Fruit fly (Drosophila melanogaster) whole organism, embryonic: ENCODE results near the gene CG5790.
A peak's percentile ranks its signal among the peaks of the same experiment; 100 is the strongest.

Experiments
- Blimp-1 ChIP-seq: fragments of 200-800 bp; sonication (Bioruptor generic); optimal IDR thresholded peaks from 3 replicates; lab custom pipeline; 2018; ENCODE audit warnings: missing biosample characterization, missing genetic modification characterization, mild to moderate bottlenecking, moderate library complexity, missing genetic modification reagents
- CG10654 ChIP-seq: fragments of 200-800 bp; sonication (Bioruptor generic); optimal IDR thresholded peaks from 2 replicates; lab custom pipeline; 2016; ENCODE audit warnings: missing biosample characterization, missing genetic modification characterization
- CG10979 ChIP-seq: fragments of 200-800 bp; sonication (Bioruptor generic); optimal IDR thresholded peaks from 2 replicates; lab custom pipeline; 2018; ENCODE audit warnings: missing biosample characterization, mild to moderate bottlenecking, missing genetic modification characterization, moderate library complexity
- CG12071 ChIP-seq: fragments of 200-800 bp; sonication (Bioruptor generic); optimal IDR thresholded peaks from 3 replicates; lab custom pipeline; 2018; ENCODE audit warnings: missing biosample characterization, mild to moderate bottlenecking, missing genetic modification characterization
- CG14441 ChIP-seq: fragments of 200-800 bp; sonication (Bioruptor generic); IDR thresholded peaks from 2 replicates; pipeline ENCODE4 v1.3.6; 2022; ENCODE audit warnings: missing biosample characterization, missing genetic modification characterization
- CG14710 ChIP-seq: fragments of 200-800 bp; sonication (Bioruptor generic); optimal IDR thresholded peaks from 3 replicates; lab custom pipeline; 2019; ENCODE audit warnings: missing biosample characterization, mild to moderate bottlenecking, missing genetic modification characterization, moderate library complexity
- CG16863 ChIP-seq: fragments of 200-800 bp; sonication (Bioruptor generic); optimal IDR thresholded peaks from 3 replicates; lab custom pipeline; 2016; ENCODE audit warnings: missing biosample characterization, missing genetic modification characterization
- CG17829 ChIP-seq: fragments of 200-800 bp; optimal IDR thresholded peaks from 2 replicates; lab custom pipeline; 2019; ENCODE audit warnings: missing biosample characterization, mild to moderate bottlenecking, missing genetic modification characterization, moderate library complexity
- CG17912 ChIP-seq: fragments of 200-800 bp; sonication (Bioruptor generic); optimal IDR thresholded peaks from 2 replicates; lab custom pipeline; 2018; ENCODE audit warnings: missing biosample characterization, mild to moderate bottlenecking, missing genetic modification characterization
- CG18599 ChIP-seq: fragments of 200-800 bp; sonication (Bioruptor generic); optimal IDR thresholded peaks from 3 replicates; lab custom pipeline; 2017; ENCODE audit warnings: missing biosample characterization, missing genetic modification characterization, mild to moderate bottlenecking, moderate library complexity, missing genetic modification reagents
- CG2120 ChIP-seq: fragments of 200-800 bp; sonication (Bioruptor generic); optimal IDR thresholded peaks from 3 replicates; lab custom pipeline; 2016; ENCODE audit warnings: missing biosample characterization, missing genetic modification characterization
- CG3065 ChIP-seq: fragments of 200-800 bp; sonication (Bioruptor generic); optimal IDR thresholded peaks from 2 replicates; lab custom pipeline; 2016; ENCODE audit warnings: missing biosample characterization, missing genetic modification characterization
- CG32772 ChIP-seq: fragments of 200-800 bp; sonication (Bioruptor generic); IDR thresholded peaks from 2 replicates; pipeline ENCODE4 v1.3.6; 2022; ENCODE audit warnings: missing biosample characterization, missing genetic modification characterization
- CG3847 ChIP-seq: fragments of 200-800 bp; sonication (Bioruptor generic); IDR thresholded peaks from 2 replicates; pipeline ENCODE4 v1.3.6; 2022; ENCODE audit warnings: missing biosample characterization, missing genetic modification characterization
- CG4424 ChIP-seq: fragments of 200-800 bp; sonication (Bioruptor generic); optimal IDR thresholded peaks from 3 replicates; lab custom pipeline; 2016; ENCODE audit warnings: missing biosample characterization, missing genetic modification characterization
- CG6689 ChIP-seq: fragments of 200-800 bp; sonication (Bioruptor generic); IDR thresholded peaks from 2 replicates; pipeline ENCODE4 v1.3.6; 2022; ENCODE audit warnings: missing biosample characterization, missing genetic modification characterization
- CG6854 ChIP-seq: fragments of 200-800 bp; sonication (Bioruptor generic); optimal IDR thresholded peaks from 3 replicates; lab custom pipeline; 2017; ENCODE audit warnings: missing biosample characterization, mild to moderate bottlenecking, missing genetic modification characterization
- CG7556 ChIP-seq: fragments of 200-800 bp; sonication (Bioruptor generic); optimal IDR thresholded peaks from 2 replicates; lab custom pipeline; 2017; ENCODE audit warnings: missing biosample characterization, mild to moderate bottlenecking, missing genetic modification characterization
- CG7839 ChIP-seq: fragments of 200-800 bp; sonication (Bioruptor generic); optimal IDR thresholded peaks from 3 replicates; lab custom pipeline; 2018; ENCODE audit warnings: missing biosample characterization, mild to moderate bottlenecking, missing genetic modification characterization, moderate library complexity
- CG9817 ChIP-seq: fragments of 200-800 bp; sonication (Bioruptor generic); optimal IDR thresholded peaks from 2 replicates; lab custom pipeline; 2018; ENCODE audit warnings: missing biosample characterization, mild to moderate bottlenecking, missing genetic modification characterization, moderate library complexity
- CHES-1-like ChIP-seq: fragments of 200-800 bp; sonication (Bioruptor generic); optimal IDR thresholded peaks from 2 replicates; lab custom pipeline; 2016; ENCODE audit warnings: missing biosample characterization, missing genetic modification characterization
- Chrac-16 ChIP-seq: fragments of 200-800 bp; sonication (Bioruptor generic); optimal IDR thresholded peaks from 3 replicates; lab custom pipeline; 2016; ENCODE audit warnings: missing biosample characterization, missing genetic modification characterization
- Dll ChIP-seq: fragments of 200-800 bp; sonication (Bioruptor generic); IDR thresholded peaks from 4 replicates; pipeline ENCODE4 v1.3.6; 2022; ENCODE audit warnings: missing biosample characterization, missing genetic modification characterization; ENCODE audit not compliant: partially characterized antibody
- Doc3 ChIP-seq: fragments of 200-800 bp; sonication (Bioruptor generic); IDR thresholded peaks from 3 replicates; pipeline ENCODE4 v1.3.6; 2022; ENCODE audit warnings: missing biosample characterization, missing genetic modification characterization; ENCODE audit not compliant: partially characterized antibody
- Fer2 ChIP-seq: fragments of 200-800 bp; sonication (Bioruptor generic); optimal IDR thresholded peaks from 2 replicates; lab custom pipeline; 2018; ENCODE audit warnings: missing biosample characterization, mild to moderate bottlenecking, missing genetic modification characterization, moderate library complexity
- H15 ChIP-seq: fragments of 200-800 bp; sonication (Bioruptor generic); IDR thresholded peaks from 3 replicates; pipeline ENCODE4 v1.3.6; 2022; ENCODE audit warnings: missing biosample characterization, missing genetic modification characterization
- Oli ChIP-seq: fragments of 200-800 bp; sonication (Bioruptor generic); optimal IDR thresholded peaks from 2 replicates; lab custom pipeline; 2018; ENCODE audit warnings: missing biosample characterization, mild to moderate bottlenecking, missing genetic modification characterization, moderate library complexity
- Opbp ChIP-seq: fragments of 200-800 bp; sonication (Bioruptor generic); IDR thresholded peaks from 3 replicates; pipeline ENCODE4 v1.3.6; 2022; ENCODE audit warnings: missing biosample characterization, missing genetic modification characterization; ENCODE audit not compliant: partially characterized antibody
- YL-1 ChIP-seq: fragments of 200-800 bp; sonication (Bioruptor generic); optimal IDR thresholded peaks from 3 replicates; lab custom pipeline; 2017; ENCODE audit warnings: missing biosample characterization, mild to moderate bottlenecking, missing genetic modification characterization
- amos ChIP-seq: fragments of 200-800 bp; sonication (Bioruptor generic); IDR thresholded peaks from 2 replicates; pipeline ENCODE4 v1.3.6; 2022; ENCODE audit warnings: missing biosample characterization, missing genetic modification characterization; ENCODE audit not compliant: partially characterized antibody
- bab2 ChIP-seq: fragments of 200-800 bp; sonication (Bioruptor generic); optimal IDR thresholded peaks from 2 replicates; lab custom pipeline; 2016; ENCODE audit warnings: missing biosample characterization, missing genetic modification characterization
- bsh ChIP-seq, 2 experiments: fragments of 200-800 bp; sonication (Bioruptor generic); optimal IDR thresholded peaks; 2 replicates each; lab custom pipeline; 2017 to 2018; ENCODE audit warnings: mild to moderate bottlenecking in 2 of 2, missing biosample characterization in 2 of 2, missing genetic modification characterization in 2 of 2, moderate library complexity in 1 of 2
- croc ChIP-seq: fragments of 200-800 bp; sonication (Bioruptor generic); conservative IDR thresholded peaks from 3 replicates; pipeline ENCODE4 v1.3.6; 2022; ENCODE audit warnings: missing biosample characterization, missing genetic modification characterization
- da ChIP-seq: fragments of 200-800 bp; sonication (Bioruptor generic); optimal IDR thresholded peaks from 2 replicates; lab custom pipeline; 2016; ENCODE audit warnings: missing biosample characterization, missing genetic modification characterization
- dmrt11E ChIP-seq: fragments of 200-800 bp; sonication (Bioruptor generic); optimal IDR thresholded peaks from 3 replicates; lab custom pipeline; 2018; ENCODE audit warnings: missing biosample characterization, mild to moderate bottlenecking, missing genetic modification characterization, moderate library complexity
- dysf ChIP-seq: fragments of 200-800 bp; sonication (Bioruptor generic); IDR thresholded peaks from 3 replicates; pipeline ENCODE4 v1.3.6; 2022; ENCODE audit warnings: missing biosample characterization, missing genetic modification characterization
- eve ChIP-seq, 2 experiments: fragments of >200 bp; optimal IDR thresholded peaks; 2 replicates each; lab custom pipeline; 2017; ENCODE audit warnings: missing biosample characterization in 2 of 2, missing genetic modification characterization in 2 of 2
- fd102C ChIP-seq: fragments of 200-800 bp; sonication (Bioruptor generic); optimal IDR thresholded peaks from 2 replicates; lab custom pipeline; 2018; ENCODE audit warnings: missing biosample characterization, mild to moderate bottlenecking, missing genetic modification characterization, moderate library complexity
- fd3F ChIP-seq: fragments of 200-800 bp; sonication (Bioruptor generic); optimal IDR thresholded peaks from 2 replicates; lab custom pipeline; 2018; ENCODE audit warnings: missing biosample characterization, mild to moderate bottlenecking, missing genetic modification characterization, moderate library complexity
- gcm ChIP-seq: fragments of 200-800 bp; sonication (Bioruptor generic); optimal IDR thresholded peaks from 2 replicates; lab custom pipeline; 2019; ENCODE audit warnings: missing biosample characterization, mild to moderate bottlenecking, missing genetic modification characterization, moderate library complexity
- gcm2 ChIP-seq: fragments of 200-800 bp; sonication (Bioruptor generic); optimal IDR thresholded peaks from 2 replicates; lab custom pipeline; 2016; ENCODE audit warnings: missing biosample characterization, missing genetic modification characterization
- her ChIP-seq: fragments of 200-800 bp; sonication (Bioruptor generic); optimal IDR thresholded peaks from 2 replicates; lab custom pipeline; 2016; ENCODE audit warnings: missing biosample characterization, missing genetic modification characterization
- insv ChIP-seq, 2 experiments: fragments of 200-800 bp; sonication (Bioruptor generic); optimal IDR thresholded peaks; 3 replicates each; lab custom pipeline; 2016 to 2018; ENCODE audit warnings: missing biosample characterization in 2 of 2, missing genetic modification characterization in 2 of 2
- kni ChIP-seq: fragments of 200-800 bp; sonication (Bioruptor generic); optimal IDR thresholded peaks from 3 replicates; lab custom pipeline; 2017; ENCODE audit warnings: mild to moderate bottlenecking, missing biosample characterization, missing genetic modification reagents, missing genetic modification characterization
- lmd ChIP-seq: fragments of 200-800 bp; sonication (Bioruptor generic); IDR thresholded peaks from 2 replicates; pipeline ENCODE4 v1.3.6; 2022; ENCODE audit warnings: missing biosample characterization, missing genetic modification characterization
- pita ChIP-seq: fragments of 200-800 bp; sonication (Bioruptor generic); optimal IDR thresholded peaks from 2 replicates; lab custom pipeline; 2017; ENCODE audit warnings: missing biosample characterization, mild to moderate bottlenecking, missing genetic modification characterization
- scrt ChIP-seq: fragments of 200-800 bp; sonication (Bioruptor generic); optimal IDR thresholded peaks from 2 replicates; lab custom pipeline; 2018; ENCODE audit warnings: missing biosample characterization, mild to moderate bottlenecking, missing genetic modification characterization, moderate library complexity
- tx ChIP-seq: fragments of 200-800 bp; sonication (Bioruptor generic); optimal IDR thresholded peaks from 2 replicates; lab custom pipeline; 2016; ENCODE audit warnings: missing biosample characterization, missing genetic modification characterization
- zen2 ChIP-seq: fragments of 200-800 bp; sonication (Bioruptor generic); IDR thresholded peaks from 3 replicates; pipeline ENCODE4 v1.3.6; 2022; ENCODE audit warnings: missing biosample characterization, missing genetic modification characterization; ENCODE audit not compliant: partially characterized antibody

The CG5790 gene

dm6 chr2L:18315454-18315853 is 20.8 kb downstream of the CG5790 start (continued):
- TF ChIP-seq dmrt11E (tag; lab: Kevin White, UChicago), result peak; percentile 48
- no peak for TF ChIP-seq CG3065 (GFP tag; lab: Kevin White, UChicago)
- peak; percentile 5 for TF ChIP-seq Blimp-1
- TF ChIP-seq CG17829, result peak; percentile 14
- TF ChIP-seq insv (GFP tag; optimal IDR thresholded peaks at IDR 0.05; lab: Kevin White, UChicago), result no peak
- no peak for TF ChIP-seq Chrac-16
- TF ChIP-seq Opbp (GFP tag; lab: Robert Waterston, UW), result no peak
- TF ChIP-seq Fer2 (tag; lab: Kevin White, UChicago), result no peak
- TF ChIP-seq da (GFP tag; lab: Kevin White, UChicago), result no peak
- no peak for TF ChIP-seq CG9817 (tag; lab: Kevin White, UChicago)
- TF ChIP-seq CG3847 (GFP tag; lab: Robert Waterston, UW), result no peak
- no peak for TF ChIP-seq CG12071 (GFP tag; lab: Kevin White, UChicago)
- TF ChIP-seq YL-1, result no peak
- TF ChIP-seq CG7556, result no peak
- TF ChIP-seq CG6689 (GFP tag; lab: Robert Waterston, UW), result 0 out of 2 replicates have a peak, but pooled peaks have one; percentile 18
- TF ChIP-seq bsh (GFP tag; optimal IDR thresholded peaks at IDR 0.05; lab: Kevin White, UChicago), result peak in 1 of 2 experiments; percentile 55
- no peak for TF ChIP-seq lmd (GFP tag; lab: Robert Waterston, UW)
- TF ChIP-seq Oli, result no peak
- TF ChIP-seq zen2, result no peak
- TF ChIP-seq gcm2 (GFP tag; lab: Kevin White, UChicago), result no peak
- TF ChIP-seq tx (GFP tag; lab: Kevin White, UChicago), result no peak
- no peak for TF ChIP-seq CG7839 (tag; lab: Kevin White, UChicago)
- TF ChIP-seq CG10979 (tag; lab: Kevin White, UChicago), result peak; percentile 38
- no peak for TF ChIP-seq H15 (GFP tag; lab: Robert Waterston, UW)
- TF ChIP-seq pita, result no peak
- TF ChIP-seq fd102C (GFP tag; lab: Kevin White, UChicago), result no peak
- no peak for TF ChIP-seq CG10654
- no peak for TF ChIP-seq Dll
- TF ChIP-seq CG32772 (GFP tag; lab: Robert Waterston, UW), result 0 out of 2 replicates have a peak, but pooled peaks have one; percentile 5
- TF ChIP-seq, all 482 proteins: peak for 16

- TF ChIP-seq gcm (GFP tag; lab: Kevin White, UChicago) (no peak), scrt (GFP tag; lab: Kevin White, UChicago) (peak; percentile 90), CG14441 (GFP tag; lab: Robert Waterston, UW) (no peak), Doc3 (GFP tag; lab: Robert Waterston, UW) (no peak), fd3F (GFP tag; lab: Kevin White, UChicago) (no peak), her (GFP tag; lab: Kevin White, UChicago) (peak; percentile 57), Chrac-16 (no peak), kni (GFP tag; lab: Kevin White, UChicago) (peak; percentile 0), CG14710 (tag; lab: Kevin White, UChicago) (no peak), amos (GFP tag; lab: Robert Waterston, UW) (peak; percentile 41; the same call in 1 of the 2 replicates), bab2 (no peak), CG18599 (GFP tag; lab: Kevin White, UChicago) (peak; percentile 64), CG6854 (GFP tag; lab: Kevin White, UChicago) (peak; percentile 46), CG2120 (peak; percentile 22), croc (GFP tag; lab: Robert Waterston, UW) (no peak), eve (GFP tag; optimal IDR thresholded peaks at IDR 0.05; lab: Kevin White, UChicago) (no peak), CG17912 (no peak), CHES-1-like (GFP tag; lab: Kevin White, UChicago) (peak; percentile 20), dysf (GFP tag; lab: Robert Waterston, UW) (no peak), CG4424 (GFP tag; lab: Kevin White, UChicago) (peak; percentile 44), Dll (0 out of 4 replicates have a peak, but pooled peaks have one; percentile 30), CG16863 (GFP tag; lab: Kevin White, UChicago) (no peak)
Observed at dm6 chr2L:18319577-18320316, 25.1 kb downstream of the CG5790 start, which contains the start of gene Fas3. Gene Fas3, plus strand, starts transcription at chr2L:18320102.
